In the genomic region with DNA sequence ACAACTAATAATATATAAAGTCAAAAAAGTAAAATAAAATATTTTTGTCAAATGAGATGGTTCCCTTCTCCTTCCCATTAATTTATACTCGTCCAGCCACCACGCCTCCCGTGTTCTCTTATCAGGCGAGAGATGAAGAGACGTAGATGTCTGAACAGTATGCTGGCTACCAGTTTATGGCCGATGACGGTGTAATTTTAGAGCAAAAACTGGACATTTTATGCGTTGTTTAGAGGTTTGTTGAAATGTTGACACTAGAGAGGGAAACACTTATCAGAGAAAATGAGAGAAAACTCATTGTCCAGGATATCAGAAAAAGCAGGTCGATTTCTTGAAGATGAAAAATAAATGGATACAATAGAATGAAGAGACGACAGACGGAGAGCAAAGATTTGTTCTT, we compare ENCODE assay signal across 6 worm cellular contexts.
TF ChIP-seq lines count a peak whose summit lies in the region.

No protein-coding gene starts in this region.

TF ChIP-seq in whole organism, L1 larva, 84 proteins besides CTCF, POLR2A, EP300 and RAD21:
- TF ChIP-seq efl-1 (optimal IDR thresholded peaks at IDR 0.05; lab: Kevin White, UChicago) (no peak), efl-1 (GFP tag; optimal IDR thresholded peaks at IDR 0.05 in 1 of 2; lab: Kevin White, UChicago) (peak in 1 of 2 experiments; percentile 15), nhr-90 (tag; optimal IDR thresholded peaks at IDR 0.05; lab: Kevin White, UChicago; ENCODE audit: poor library complexity) (peak; percentile 36), ceh-8 (GFP tag; optimal IDR thresholded peaks at IDR 0.05; lab: Kevin White, UChicago) (no peak), ztf-4 (tag; optimal IDR thresholded peaks at IDR 0.05; lab: Kevin White, UChicago) (no peak), blmp-1 (tag; optimal IDR thresholded peaks at IDR 0.05; lab: Kevin White, UChicago) (peak; percentile 3), lin-14 (GFP tag; optimal IDR thresholded peaks at IDR 0.05; lab: Kevin White, UChicago) (peak; percentile 19), pax-3 (tag; optimal IDR thresholded peaks at IDR 0.05; lab: Kevin White, UChicago) (no peak), isw-1 (GFP tag; IDR thresholded peaks at IDR 0.05; lab: Robert Waterston, UW) (no peak), dsc-1 (tag; optimal IDR thresholded peaks at IDR 0.05; lab: Kevin White, UChicago) (no peak), nhr-71 (tag; optimal IDR thresholded peaks at IDR 0.05; lab: Kevin White, UChicago) (peak; percentile 16), nhr-11 (tag; optimal IDR thresholded peaks at IDR 0.05; lab: Kevin White, UChicago) (no peak), lsy-2 (tag; optimal IDR thresholded peaks at IDR 0.05; lab: Kevin White, UChicago) (peak in 1 of 2 experiments; percentile 13), nhr-85 (tag; lab: Kevin White, UChicago) (peak; percentile 45)

TF ChIP-seq in whole organism, L2 larva, 48 proteins besides CTCF, POLR2A, EP300 and RAD21:
- TF ChIP-seq lin-11 (tag; optimal IDR thresholded peaks at IDR 0.05; lab: Kevin White, UChicago) (no peak), mab-5 (tag; optimal IDR thresholded peaks at IDR 0.05; lab: Kevin White, UChicago) (no peak), nhr-129 (tag; optimal IDR thresholded peaks at IDR 0.05; lab: Kevin White, UChicago) (no peak), nhr-6 (tag; optimal IDR thresholded peaks at IDR 0.05; lab: Kevin White, UChicago) (no peak), lsy-2 (tag; optimal IDR thresholded peaks at IDR 0.05; lab: Kevin White, UChicago) (peak in 1 of 2 experiments; percentile 6), sma-9 (GFP tag; optimal IDR thresholded peaks at IDR 0.05; lab: Kevin White, UChicago) (no peak), sma-9 (tag; optimal IDR thresholded peaks at IDR 0.05; lab: Kevin White, UChicago) (no peak), lin-39 (tag; optimal IDR thresholded peaks at IDR 0.05; lab: Kevin White, UChicago) (no peak), aly-2 (tag; optimal IDR thresholded peaks at IDR 0.05; lab: Kevin White, UChicago) (no peak), F13H6.1 (tag; optimal IDR thresholded peaks at IDR 0.05; lab: Kevin White, UChicago) (no peak), crh-2 (tag; optimal IDR thresholded peaks at IDR 0.05; lab: Kevin White, UChicago) (peak; percentile 50), fos-1 (tag; optimal IDR thresholded peaks at IDR 0.05; lab: Kevin White, UChicago) (peak; percentile 56)

TF ChIP-seq in whole organism, L3 larva, 47 proteins besides CTCF, POLR2A, EP300 and RAD21:
- TF ChIP-seq elt-2 (tag; optimal IDR thresholded peaks at IDR 0.05; lab: Kevin White, UChicago), result peak; percentile 70
- TF ChIP-seq fos-1 (tag; optimal IDR thresholded peaks at IDR 0.05; lab: Kevin White, UChicago), result no peak
- peak; percentile 28 for TF ChIP-seq pha-4 (tag; optimal IDR thresholded peaks at IDR 0.05; lab: Kevin White, UChicago)
- TF ChIP-seq daf-12 (tag; optimal IDR thresholded peaks at IDR 0.05; lab: Kevin White, UChicago), result no peak
- no peak for TF ChIP-seq skn-1 (tag; optimal IDR thresholded peaks at IDR 0.05; lab: Kevin White, UChicago)
- TF ChIP-seq nhr-67 (tag; optimal IDR thresholded peaks at IDR 0.05; lab: Kevin White, UChicago), result no peak
- no peak for TF ChIP-seq aly-2 (tag; optimal IDR thresholded peaks at IDR 0.05; lab: Kevin White, UChicago)
- no peak for TF ChIP-seq nhr-77 (tag; optimal IDR thresholded peaks at IDR 0.05; lab: Kevin White, UChicago)
- TF ChIP-seq nhr-11 (tag; optimal IDR thresholded peaks at IDR 0.05; lab: Kevin White, UChicago), result no peak
- no peak for TF ChIP-seq egl-5 (tag; optimal IDR thresholded peaks at IDR 0.05; lab: Kevin White, UChicago)
- no peak for TF ChIP-seq ceh-16 (tag; optimal IDR thresholded peaks at IDR 0.05; lab: Kevin White, UChicago)

TF ChIP-seq in whole organism, L4 larva, 104 proteins besides CTCF, POLR2A, EP300 and RAD21 (continues in another document):
- TF ChIP-seq nhr-11 (tag; optimal IDR thresholded peaks at IDR 0.05; lab: Kevin White, UChicago) (peak; percentile 15), vab-7 (GFP tag; IDR thresholded peaks at IDR 0.05; lab: Robert Waterston, UW) (no peak), nhr-28 (tag; optimal IDR thresholded peaks at IDR 0.05; lab: Kevin White, UChicago) (peak; percentile 27), unc-62 (GFP tag; optimal IDR thresholded peaks at IDR 0.05 in 1 of 2; lab: Kevin White, UChicago) (peak in 1 of 2 experiments; percentile 29), unc-62 (tag; optimal IDR thresholded peaks at IDR 0.05; lab: Kevin White, UChicago) (no peak), ceh-62 (tag; optimal IDR thresholded peaks at IDR 0.05; lab: Kevin White, UChicago) (no peak), pha-4 (GFP tag; IDR thresholded peaks at IDR 0.05; lab: Robert Waterston, UW) (no peak), pha-4 (tag; optimal IDR thresholded peaks at IDR 0.05; lab: Kevin White, UChicago) (no peak), ztf-11 (tag; optimal IDR thresholded peaks at IDR 0.05; lab: Kevin White, UChicago) (no peak), mep-1 (tag; optimal IDR thresholded peaks at IDR 0.05; lab: Kevin White, UChicago) (peak; percentile 8), dmd-8 (GFP tag; IDR thresholded peaks at IDR 0.05; lab: Robert Waterston, UW) (no peak), nhr-10 (tag; optimal IDR thresholded peaks at IDR 0.05; lab: Kevin White, UChicago) (no peak), mdl-1 (tag; optimal IDR thresholded peaks at IDR 0.05; lab: Kevin White, UChicago) (peak in 1 of 2 experiments; percentile 36), pqm-1 (tag; optimal IDR thresholded peaks at IDR 0.05; lab: Kevin White, UChicago) (peak; percentile 8), Y48G9A.11 (GFP tag; IDR thresholded peaks at IDR 0.05; lab: Robert Waterston, UW) (no peak), hlh-30 (tag; optimal IDR thresholded peaks at IDR 0.05; lab: Kevin White, UChicago; ENCODE audit: insufficient read depth) (peak; percentile 38), lin-38 (GFP tag; IDR thresholded peaks at IDR 0.05; lab: Robert Waterston, UW) (no peak), fkh-10 (GFP tag; optimal IDR thresholded peaks at IDR 0.05; lab: Kevin White, UChicago) (no peak), dve-1 (tag; optimal IDR thresholded peaks at IDR 0.05; lab: Kevin White, UChicago; ENCODE audit: insufficient read depth) (peak; percentile 77)

TF ChIP-seq in whole organism, late embryonic, 69 proteins besides CTCF, POLR2A, EP300 and RAD21:
- no peak for TF ChIP-seq fkh-10 (GFP tag; optimal IDR thresholded peaks at IDR 0.05; lab: Kevin White, UChicago)
- peak; percentile 58 for TF ChIP-seq elt-2 (tag; optimal IDR thresholded peaks at IDR 0.05; lab: Kevin White, UChicago)
- TF ChIP-seq ceh-19 (GFP tag; optimal IDR thresholded peaks at IDR 0.05; lab: Kevin White, UChicago), result no peak
- no peak for TF ChIP-seq tbx-7 (tag; optimal IDR thresholded peaks at IDR 0.05; lab: Kevin White, UChicago)
- TF ChIP-seq ref-2 (tag; optimal IDR thresholded peaks at IDR 0.05; lab: Kevin White, UChicago), result no peak
- TF ChIP-seq ceh-2 (tag; optimal IDR thresholded peaks at IDR 0.05; lab: Kevin White, UChicago), result no peak
- TF ChIP-seq ceh-30 (tag; optimal IDR thresholded peaks at IDR 0.05; lab: Kevin White, UChicago), result no peak

TF ChIP-seq in whole organism, young adult, 124 proteins besides CTCF, POLR2A, EP300 and RAD21:
- peak; percentile 51 for TF ChIP-seq nhr-80 (tag; optimal IDR thresholded peaks at IDR 0.05; lab: Kevin White, UChicago)
- no peak for TF ChIP-seq hlh-26 (GFP tag; conservative IDR thresholded peaks at IDR 0.05; lab: Robert Waterston, UW)
